Worm (Caenorhabditis elegans) whole organism, midembryonic: Measurements from ENCODE around the gene C07A9.9.

ENCODE experiments used
- T22C8.4 ChIP-seq: fragments of 200-800 bp; sonication (Bioruptor generic); IDR thresholded peaks from 2 replicates; pipeline ENCODE4 v1.3.6; 2022; ENCODE audit warnings: missing genetic modification characterization, missing compliant biosample characterization
- cog-1 ChIP-seq: sonication (generic microtip); optimal IDR thresholded peaks from 2 replicates; lab custom pipeline; 2016; ENCODE audit warnings: missing genetic modification characterization, missing compliant biosample characterization
- flt-1 ChIP-seq: fragments of 200-800 bp; sonication (Bioruptor generic); IDR thresholded peaks from 2 replicates; pipeline ENCODE4 v1.3.6; 2022; ENCODE audit warnings: missing genetic modification characterization, missing compliant biosample characterization
- klf-2 ChIP-seq: fragments of 200-800 bp; sonication (Bioruptor generic); conservative IDR thresholded peaks from 2 replicates; pipeline ENCODE4 v1.3.6; 2022; ENCODE audit warnings: missing genetic modification reagents, missing genetic modification characterization, missing compliant biosample characterization
- med-1 ChIP-seq: sonication (generic microtip); optimal IDR thresholded peaks from 2 replicates; lab custom pipeline; 2017; ENCODE audit warnings: missing genetic modification characterization, mild to moderate bottlenecking, missing compliant biosample characterization, antibody characterized with exemption, missing genetic modification reagents; ENCODE audit not compliant: insufficient read depth
- ref-1 ChIP-seq: fragments of 200-800 bp; sonication (Bioruptor generic); conservative IDR thresholded peaks from 2 replicates; pipeline ENCODE4 v1.3.6; 2022; ENCODE audit warnings: missing genetic modification reagents, missing genetic modification characterization, missing compliant biosample characterization
- tab-1 ChIP-seq: fragments of 200-800 bp; sonication (Bioruptor generic); IDR thresholded peaks from 2 replicates; pipeline ENCODE4 v1.3.6; 2022; ENCODE audit warnings: missing genetic modification characterization, missing compliant biosample characterization
- ztf-23 ChIP-seq: fragments of 200-800 bp; sonication (Bioruptor generic); IDR thresholded peaks from 2 replicates; pipeline ENCODE4 v1.3.6; 2022; ENCODE audit warnings: missing genetic modification reagents, missing genetic modification characterization, missing compliant biosample characterization
- ztf-29 ChIP-seq: fragments of 200-800 bp; sonication (Bioruptor generic); IDR thresholded peaks from 2 replicates; pipeline ENCODE4 v1.3.6; 2022; ENCODE audit warnings: missing genetic modification reagents, missing genetic modification characterization, missing compliant biosample characterization

C07A9.9 gene

ce11 chrIII:9702665-9703252 is 35.3 kb upstream of the C07A9.9 start:
- TF ChIP-seq T22C8.4 (GFP tag; lab: Robert Waterston, UW): no peak
- peak; percentile 36; the same call in 1 of the 2 replicates for TF ChIP-seq flt-1
- TF ChIP-seq ref-1 (GFP tag; lab: Robert Waterston, UW): no peak
- no peak for TF ChIP-seq klf-2 (GFP tag; lab: Robert Waterston, UW)

- TF ChIP-seq ref-1 (GFP tag; lab: Robert Waterston, UW) (no peak), klf-2 (GFP tag; lab: Robert Waterston, UW) (no peak), cog-1 (tag; lab: Kevin White, UChicago) (no peak), flt-1 (no peak), ztf-23 (GFP tag; lab: Robert Waterston, UW) (no peak), ztf-29 (no peak), med-1 (no peak), tab-1 (GFP tag; lab: Robert Waterston, UW) (no peak), T22C8.4 (GFP tag; lab: Robert Waterston, UW) (no peak)
Observed at ce11 chrIII:9701798-9702197, 34.4 kb upstream of the C07A9.9 start.

- TF ChIP-seq ztf-23 (GFP tag; lab: Robert Waterston, UW) (no peak), ztf-29 (no peak), klf-2 (GFP tag; lab: Robert Waterston, UW) (no peak), ref-1 (GFP tag; lab: Robert Waterston, UW) (no peak)
Observed at ce11 chrIII:9700114-9700690, 32.8 kb upstream of the C07A9.9 start.

ce11 chrIII:9699576-9699975 is 32.1 kb upstream of the C07A9.9 start, which contains the start of gene tlk-1:
Gene tlk-1 (plus strand): TSS chrIII:9699876.
- no peak for TF ChIP-seq T22C8.4 (GFP tag; lab: Robert Waterston, UW)
- TF ChIP-seq ztf-23 (GFP tag; lab: Robert Waterston, UW): no peak
- no peak for TF ChIP-seq ref-1 (GFP tag; lab: Robert Waterston, UW)
- TF ChIP-seq klf-2 (GFP tag; lab: Robert Waterston, UW): no peak
- TF ChIP-seq flt-1: no peak
- no peak for TF ChIP-seq cog-1 (tag; lab: Kevin White, UChicago)
- TF ChIP-seq med-1: no peak
- TF ChIP-seq tab-1 (GFP tag; lab: Robert Waterston, UW): no peak
- TF ChIP-seq ztf-29: no peak

ce11 chrIII:9698635-9699396 is 31.4 kb upstream of the C07A9.9 start:
- no peak for TF ChIP-seq ref-1 (GFP tag; lab: Robert Waterston, UW)
- no peak for TF ChIP-seq ztf-23 (GFP tag; lab: Robert Waterston, UW)
- TF ChIP-seq med-1: no peak
- no peak for TF ChIP-seq ztf-29
- no peak for TF ChIP-seq T22C8.4 (GFP tag; lab: Robert Waterston, UW)

ce11 chrIII:9697886-9698285 is 30.4 kb upstream of the C07A9.9 start:
- TF ChIP-seq flt-1: no peak

ce11 chrIII:9697323-9697722 is 29.9 kb upstream of the C07A9.9 start:
- TF ChIP-seq cog-1 (tag; lab: Kevin White, UChicago) (no peak), flt-1 (peak; percentile 55; the same call in 1 of the 2 replicates)

ce11 chrIII:9696417-9696816 is 29.0 kb upstream of the C07A9.9 start, which contains the start of gene bud-31:
Gene bud-31 (minus strand): TSS chrIII:9696517.
- TF ChIP-seq cog-1 (tag; lab: Kevin White, UChicago) (no peak), med-1 (no peak), klf-2 (GFP tag; lab: Robert Waterston, UW) (no peak), tab-1 (GFP tag; lab: Robert Waterston, UW) (no peak), ztf-29 (no peak), flt-1 (no peak), T22C8.4 (GFP tag; lab: Robert Waterston, UW) (no peak), ztf-23 (GFP tag; lab: Robert Waterston, UW) (no peak), ref-1 (GFP tag; lab: Robert Waterston, UW) (no peak)

ce11 chrIII:9695379-9695778 is 27.9 kb upstream of the C07A9.9 start:
- TF ChIP-seq klf-2 (GFP tag; lab: Robert Waterston, UW) (no peak), tab-1 (GFP tag; lab: Robert Waterston, UW) (no peak), cog-1 (tag; lab: Kevin White, UChicago) (no peak), med-1 (no peak), ztf-23 (GFP tag; lab: Robert Waterston, UW) (no peak)

- TF ChIP-seq tab-1 (GFP tag; lab: Robert Waterston, UW) (no peak), med-1 (no peak), flt-1 (no peak), T22C8.4 (GFP tag; lab: Robert Waterston, UW) (no peak), cog-1 (tag; lab: Kevin White, UChicago) (no peak), ztf-29 (no peak), klf-2 (GFP tag; lab: Robert Waterston, UW) (no peak), ref-1 (GFP tag; lab: Robert Waterston, UW) (no peak), ztf-23 (GFP tag; lab: Robert Waterston, UW) (no peak)
Observed at ce11 chrIII:9694474-9694873, 27.0 kb upstream of the C07A9.9 start, which contains the start of gene set-3. Gene set-3 (minus strand): TSS chrIII:9694574.
